Fruit fly (Drosophila melanogaster) whole organism, embryonic: ENCODE measurements around the gene Muc18B.

Experiments used
- C15 ChIP-seq: fragments of 200-800 bp; sonication (Bioruptor generic); IDR thresholded peaks from 3 replicates; pipeline ENCODE4 v1.3.6; 2022; ENCODE audit warnings: missing biosample characterization, missing genetic modification characterization
- CG10565 ChIP-seq: fragments of 200-800 bp; sonication (Bioruptor generic); optimal IDR thresholded peaks from 3 replicates; lab custom pipeline; 2016; ENCODE audit warnings: missing biosample characterization, mild to moderate bottlenecking, missing genetic modification characterization
- CG1233 ChIP-seq: fragments of 200-800 bp; sonication (Bioruptor generic); optimal IDR thresholded peaks from 4 replicates; lab custom pipeline; 2018; ENCODE audit warnings: missing biosample characterization, mild to moderate bottlenecking, missing genetic modification characterization
- CG17802 ChIP-seq: fragments of 200-800 bp; sonication (Bioruptor generic); optimal IDR thresholded peaks from 2 replicates; lab custom pipeline; 2018; ENCODE audit warnings: missing biosample characterization, mild to moderate bottlenecking, missing genetic modification characterization, moderate library complexity
- CG17912 ChIP-seq: fragments of 200-800 bp; sonication (Bioruptor generic); optimal IDR thresholded peaks from 2 replicates; lab custom pipeline; 2018; ENCODE audit warnings: missing biosample characterization, mild to moderate bottlenecking, missing genetic modification characterization
- CG2129 ChIP-seq: fragments of 200-800 bp; sonication (Bioruptor generic); IDR thresholded peaks from 2 replicates; pipeline ENCODE4 v1.3.6; 2022; ENCODE audit warnings: missing biosample characterization, missing genetic modification characterization; ENCODE audit not compliant: partially characterized antibody
- CG34376 ChIP-seq: fragments of 200-800 bp; sonication (Bioruptor generic); optimal IDR thresholded peaks from 2 replicates; lab custom pipeline; 2018; ENCODE audit warnings: missing biosample characterization, mild to moderate bottlenecking, missing genetic modification characterization
- CG34422 ChIP-seq: fragments of 200-800 bp; sonication (Bioruptor generic); IDR thresholded peaks from 3 replicates; pipeline ENCODE4 v1.3.6; 2022; ENCODE audit warnings: missing biosample characterization, missing genetic modification characterization
- CG3726 ChIP-seq: fragments of 200-800 bp; sonication (Bioruptor generic); IDR thresholded peaks from 3 replicates; pipeline ENCODE4, ENCODE4 v1.3.6; 2022; ENCODE audit warnings: missing biosample characterization, missing genetic modification characterization
- CG4404 ChIP-seq: fragments of 200-800 bp; sonication (Bioruptor generic); IDR thresholded peaks from 2 replicates; pipeline ENCODE4 v1.3.6; 2022; ENCODE audit warnings: missing biosample characterization, missing genetic modification characterization
- CG4707 ChIP-seq: fragments of 200-800 bp; sonication (Bioruptor generic); optimal IDR thresholded peaks from 2 replicates; lab custom pipeline; 2018; ENCODE audit warnings: missing biosample characterization, mild to moderate bottlenecking, missing genetic modification characterization, moderate library complexity
- CG4730 ChIP-seq: fragments of 200-800 bp; sonication (Bioruptor generic); IDR thresholded peaks from 2 replicates; pipeline ENCODE4 v1.3.6; 2022; ENCODE audit warnings: missing biosample characterization, missing genetic modification characterization
- CG4854 ChIP-seq: fragments of 200-800 bp; sonication (Bioruptor generic); optimal IDR thresholded peaks from 2 replicates; lab custom pipeline; 2016; ENCODE audit warnings: missing biosample characterization, missing genetic modification characterization, inconsistent platforms
- CG6683 ChIP-seq: fragments of 200-800 bp; sonication (Bioruptor generic); optimal IDR thresholded peaks from 2 replicates; lab custom pipeline; 2017; ENCODE audit warnings: missing biosample characterization, mild to moderate bottlenecking, missing genetic modification characterization, missing genetic modification reagents
- CG7839 ChIP-seq: fragments of 200-800 bp; sonication (Bioruptor generic); optimal IDR thresholded peaks from 3 replicates; lab custom pipeline; 2018; ENCODE audit warnings: missing biosample characterization, mild to moderate bottlenecking, missing genetic modification characterization, moderate library complexity
- CG8089 ChIP-seq: fragments of 200-800 bp; sonication (Bioruptor generic); optimal IDR thresholded peaks from 3 replicates; lab custom pipeline; 2016; ENCODE audit warnings: missing biosample characterization, missing genetic modification characterization
- CG8944 ChIP-seq: fragments of 200-800 bp; sonication (Bioruptor generic); optimal IDR thresholded peaks from 3 replicates; lab custom pipeline; 2016; ENCODE audit warnings: missing biosample characterization, missing genetic modification characterization
- CG9437 ChIP-seq: fragments of 200-800 bp; sonication (Bioruptor generic); optimal IDR thresholded peaks from 2 replicates; lab custom pipeline; 2018; ENCODE audit warnings: missing biosample characterization, mild to moderate bottlenecking, missing genetic modification characterization
- CG9797 ChIP-seq: fragments of 200-800 bp; sonication (Bioruptor generic); optimal IDR thresholded peaks from 3 replicates; lab custom pipeline; 2018; ENCODE audit warnings: missing biosample characterization, mild to moderate bottlenecking, missing genetic modification characterization
- CTCF ChIP-seq: fragments of 200-800 bp; sonication (Bioruptor generic); optimal IDR thresholded peaks from 2 replicates; lab custom pipeline; 2017; ENCODE audit warnings: missing biosample characterization, mild to moderate bottlenecking, missing genetic modification characterization, moderate library complexity
- D19A ChIP-seq: fragments of 200-800 bp; optimal IDR thresholded peaks from 3 replicates; lab custom pipeline; 2019; ENCODE audit warnings: missing biosample characterization, mild to moderate bottlenecking, missing genetic modification characterization, moderate library complexity
- Ets65A ChIP-seq: fragments of 200-800 bp; sonication (Bioruptor generic); peaks from one replicate; lab custom pipeline; 2016; ENCODE audit warnings: missing biosample characterization, missing genetic modification characterization
- HHEX ChIP-seq: fragments of 200-800 bp; sonication (Bioruptor generic); optimal IDR thresholded peaks from 3 replicates; lab custom pipeline; 2017; ENCODE audit warnings: missing biosample characterization, mild to moderate bottlenecking, missing genetic modification characterization, missing genetic modification reagents
- Opbp ChIP-seq: fragments of 200-800 bp; sonication (Bioruptor generic); IDR thresholded peaks from 3 replicates; pipeline ENCODE4 v1.3.6; 2022; ENCODE audit warnings: missing biosample characterization, missing genetic modification characterization; ENCODE audit not compliant: partially characterized antibody
- Poxn ChIP-seq: fragments of 200-800 bp; sonication (Bioruptor generic); IDR thresholded peaks from 2 replicates; pipeline ENCODE4 v1.3.6; 2022; ENCODE audit warnings: missing biosample characterization, missing genetic modification characterization
- Ssrp ChIP-seq: fragments of 200-800 bp; sonication (Bioruptor generic); optimal IDR thresholded peaks from 2 replicates; lab custom pipeline; 2018; ENCODE audit warnings: missing biosample characterization, mild to moderate bottlenecking, missing genetic modification characterization, moderate library complexity
- Taf1 ChIP-seq: fragments of 200-800 bp; sonication (Bioruptor generic); IDR thresholded peaks from 2 replicates; pipeline ENCODE4 v1.3.6; 2022; ENCODE audit warnings: missing biosample characterization, missing genetic modification characterization
- Tbp ChIP-seq: fragments of >200 bp; optimal IDR thresholded peaks from 2 replicates; lab custom pipeline; 2018; ENCODE audit warnings: missing biosample characterization, missing genetic modification characterization
- chinmo ChIP-seq: fragments of 200-800 bp; sonication (Bioruptor generic); IDR thresholded peaks from 4 replicates; pipeline ENCODE4 v1.3.6; 2022; ENCODE audit warnings: missing biosample characterization, missing genetic modification characterization; ENCODE audit not compliant: partially characterized antibody
- chn ChIP-seq: fragments of 200-800 bp; sonication (Bioruptor generic); optimal IDR thresholded peaks from 2 replicates; lab custom pipeline; 2016; ENCODE audit warnings: missing biosample characterization, missing genetic modification characterization
- crp ChIP-seq, 2 experiments: fragments of 200-800 bp; sonication (Bioruptor generic); optimal IDR thresholded peaks; 2 replicates in 1 of 2; 3 replicates in 1 of 2; lab custom pipeline; 2017; ENCODE audit warnings: missing biosample characterization in 2 of 2, missing genetic modification characterization in 2 of 2, mild to moderate bottlenecking in 1 of 2, moderate library complexity in 1 of 2
- dpn ChIP-seq, 2 experiments: fragments of 200-800 bp; sonication (Bioruptor generic); optimal IDR thresholded peaks; 3 replicates each; lab custom pipeline; 2016; ENCODE audit warnings: missing biosample characterization in 2 of 2, missing genetic modification characterization in 2 of 2
- fru ChIP-seq: fragments of >200 bp; optimal IDR thresholded peaks from 2 replicates; lab custom pipeline; 2017
- fu2 ChIP-seq: fragments of 200-800 bp; sonication (Bioruptor generic); optimal IDR thresholded peaks from 2 replicates; lab custom pipeline; 2016; ENCODE audit warnings: missing biosample characterization, missing genetic modification characterization
- ind ChIP-seq: fragments of 200-800 bp; sonication (Bioruptor generic); optimal IDR thresholded peaks from 3 replicates; lab custom pipeline; 2016; ENCODE audit warnings: missing biosample characterization, missing genetic modification characterization
- inv ChIP-seq: fragments of 200-800 bp; sonication (Bioruptor generic); IDR thresholded peaks from 2 replicates; pipeline ENCODE4 v1.3.6; 2022; ENCODE audit warnings: missing biosample characterization, missing genetic modification characterization; ENCODE audit not compliant: partially characterized antibody
- kah ChIP-seq: fragments of 200-800 bp; sonication (Bioruptor generic); optimal IDR thresholded peaks from 2 replicates; lab custom pipeline; 2018; ENCODE audit warnings: missing biosample characterization, mild to moderate bottlenecking, missing genetic modification characterization
- lola ChIP-seq, 3 experiments: fragments of >200 bp in 2 of 3; fragments of 200-800 bp in 1 of 3; sonication (Bioruptor generic) in 1 of 3; optimal IDR thresholded peaks; 2 replicates each; lab custom pipeline; 2017 to 2019; ENCODE audit warnings: missing biosample characterization in 3 of 3, missing genetic modification characterization in 3 of 3, mild to moderate bottlenecking in 1 of 3, moderate library complexity in 1 of 3
- maf-S ChIP-seq: fragments of 200-800 bp; sonication (Bioruptor generic); optimal IDR thresholded peaks from 2 replicates; lab custom pipeline; 2016; ENCODE audit warnings: missing biosample characterization, missing genetic modification characterization
- nmo ChIP-seq: fragments of 200-800 bp; sonication (Bioruptor generic); optimal IDR thresholded peaks from 2 replicates; lab custom pipeline; 2018; ENCODE audit warnings: missing biosample characterization, mild to moderate bottlenecking, missing genetic modification characterization, moderate library complexity
- peb ChIP-seq: fragments of 200-800 bp; sonication (Bioruptor generic); IDR thresholded peaks from 2 replicates; pipeline ENCODE4 v1.3.6; 2022; ENCODE audit warnings: missing biosample characterization, missing genetic modification characterization
- pho ChIP-seq: fragments of 200-800 bp; sonication (Bioruptor generic); optimal IDR thresholded peaks from 2 replicates; lab custom pipeline; 2016; ENCODE audit warnings: missing biosample characterization, missing genetic modification characterization
- phol ChIP-seq: fragments of 200-800 bp; sonication (Bioruptor generic); optimal IDR thresholded peaks from 3 replicates; lab custom pipeline; 2018; ENCODE audit warnings: missing biosample characterization, mild to moderate bottlenecking, missing genetic modification characterization, moderate library complexity
- psq ChIP-seq: fragments of 200-800 bp; sonication (Bioruptor generic); optimal IDR thresholded peaks from 2 replicates; lab custom pipeline; 2017; ENCODE audit warnings: missing biosample characterization, missing genetic modification characterization
- repo ChIP-seq: fragments of 200-800 bp; sonication (Bioruptor generic); optimal IDR thresholded peaks from 2 replicates; lab custom pipeline; 2016; ENCODE audit warnings: missing biosample characterization, missing genetic modification characterization
- stwl ChIP-seq: fragments of 200-800 bp; sonication (Bioruptor generic); optimal IDR thresholded peaks from 3 replicates; lab custom pipeline; 2018; ENCODE audit warnings: missing biosample characterization, mild to moderate bottlenecking, missing genetic modification characterization, moderate library complexity
- tin ChIP-seq: fragments of 200-800 bp; sonication (Bioruptor generic); optimal IDR thresholded peaks from 3 replicates; lab custom pipeline; 2016; ENCODE audit warnings: missing biosample characterization, missing genetic modification characterization
- tio ChIP-seq: fragments of 200-800 bp; sonication (Bioruptor generic); optimal IDR thresholded peaks from 2 replicates; lab custom pipeline; 2017; ENCODE audit warnings: missing biosample characterization, missing genetic modification characterization, inconsistent platforms
- tll ChIP-seq, 2 experiments: fragments of 200-800 bp in 1 of 2; fragments of >200 bp in 1 of 2; sonication (Bioruptor generic) in 1 of 2; optimal IDR thresholded peaks; 2 replicates each; lab custom pipeline; 2017 to 2019; ENCODE audit warnings: missing biosample characterization in 2 of 2, missing genetic modification characterization in 2 of 2, mild to moderate bottlenecking in 1 of 2, moderate library complexity in 1 of 2
- unc-4 ChIP-seq: fragments of 200-800 bp; sonication (Bioruptor generic); IDR thresholded peaks from 2 replicates; pipeline ENCODE4 v1.3.6; 2022; ENCODE audit warnings: missing biosample characterization, missing genetic modification characterization; ENCODE audit not compliant: partially characterized antibody
- vvl ChIP-seq: fragments of 200-800 bp; sonication (Bioruptor generic); IDR thresholded peaks from 2 replicates; pipeline ENCODE4 v1.3.6; 2022; ENCODE audit warnings: missing biosample characterization, missing genetic modification characterization

Muc18B gene

dm6 chrX:19187624-19188085 is 27.7 kb upstream of the Muc18B start, which contains the start of gene Mec2 (continued):
- TF ChIP-seq stwl (tag; lab: Kevin White, UChicago) (no peak), CG17802 (tag; lab: Kevin White, UChicago) (no peak), CG34422 (GFP tag; lab: Robert Waterston, UW) (peak; percentile 32; the same call in 1 of the 3 replicates), CG8089 (GFP tag; lab: Kevin White, UChicago) (peak; percentile 4), CG4730 (peak; percentile 31; the same call in 1 of the 2 replicates), CG4404 (GFP tag; lab: Robert Waterston, UW) (no peak), CG3726 (GFP tag; lab: Robert Waterston, UW) (0 out of 3 replicates have a peak, but pooled peaks have one; percentile 23), CG9437 (peak; percentile 26), nmo (GFP tag; lab: Kevin White, UChicago) (peak; percentile 38), fru (no peak), repo (GFP tag; lab: Kevin White, UChicago) (no peak), D19A (tag; lab: Kevin White, UChicago) (no peak), chinmo (GFP tag; lab: Robert Waterston, UW) (0 out of 4 replicates have a peak, but pooled peaks have one; percentile 53), CG7839 (peak; percentile 73), Taf1 (GFP tag; lab: Robert Waterston, UW) (no peak), tin (GFP tag; lab: Kevin White, UChicago) (no peak), CG17912 (GFP tag; lab: Kevin White, UChicago) (no peak), CG4854 (GFP tag; lab: Kevin White, UChicago) (no peak), Tbp (GFP tag; lab: Kevin White, UChicago) (no peak), phol (peak; percentile 18), CG1233 (no peak), Opbp (GFP tag; lab: Robert Waterston, UW) (no peak), pho (GFP tag; lab: Kevin White, UChicago) (peak; percentile 3), tll (GFP tag; optimal IDR thresholded peaks at IDR 0.05; lab: Kevin White, UChicago) (no peak), chn (GFP tag; lab: Kevin White, UChicago) (peak; percentile 49), crp (GFP tag; optimal IDR thresholded peaks at IDR 0.05; lab: Kevin White, UChicago) (no peak), HHEX (GFP tag; lab: Kevin White, UChicago) (no peak), Ets65A (GFP tag; lab: Kevin White, UChicago) (peak; percentile 95), CTCF (GFP tag; lab: Kevin White, UChicago) (no peak), Poxn (GFP tag; lab: Robert Waterston, UW) (no peak), dpn (GFP tag; optimal IDR thresholded peaks at IDR 0.05; lab: Kevin White, UChicago) (peak; percentile 9 to 79), lola (GFP tag; optimal IDR thresholded peaks at IDR 0.05; lab: Kevin White, UChicago) (peak in 1 of 3 experiments; percentile 21), C15 (GFP tag; lab: Robert Waterston, UW) (no peak), peb (no peak), unc-4 (no peak), CG8944 (GFP tag; lab: Kevin White, UChicago) (peak; percentile 41), fu2 (GFP tag; lab: Kevin White, UChicago) (peak; percentile 16), CG6683 (GFP tag; lab: Kevin White, UChicago) (no peak), inv (GFP tag; lab: Robert Waterston, UW) (no peak), vvl (GFP tag; lab: Robert Waterston, UW) (peak; percentile 41; the same call in 1 of the 2 replicates), CG9797 (GFP tag; lab: Kevin White, UChicago) (no peak), CG34376 (no peak), Ssrp (tag; lab: Kevin White, UChicago) (peak; percentile 40), CG2129 (GFP tag; lab: Robert Waterston, UW) (no peak), CG10565 (GFP tag; lab: Kevin White, UChicago) (no peak), maf-S (peak; percentile 35), tio (GFP tag; lab: Kevin White, UChicago) (no peak), ind (GFP tag; lab: Kevin White, UChicago) (peak; percentile 41), psq (GFP tag; lab: Kevin White, UChicago) (no peak), CG4707 (GFP tag; lab: Kevin White, UChicago) (no peak), kah (GFP tag; lab: Kevin White, UChicago) (no peak)
